Worm (Caenorhabditis elegans) whole organism, L3 larva: ENCODE measurements around the gene trf-1.
"Not testable (repeated sequence)": the region's sequence is repeated elsewhere in the genome, so short reads cannot be mapped to it uniquely, and the experiment has no call there.

Source experiments
- ZK546.5 ChIP-seq: sonication (generic microtip); optimal IDR thresholded peaks from 2 replicates; lab custom pipeline; 2017; ENCODE audit warnings: missing biosample characterization, missing genetic modification characterization
- aly-2 ChIP-seq: fragments of 150-350 bp; optimal IDR thresholded peaks from 2 replicates; lab custom pipeline; 2014; ENCODE audit warnings: missing biosample characterization, missing genetic modification characterization
- ceh-16 ChIP-seq: sonication (generic microtip); optimal IDR thresholded peaks from 2 replicates; lab custom pipeline; 2017; ENCODE audit warnings: missing biosample characterization, missing genetic modification characterization
- ceh-82 ChIP-seq: fragments of 150-350 bp; optimal IDR thresholded peaks from 2 replicates; lab custom pipeline; 2014; ENCODE audit warnings: missing biosample characterization, missing genetic modification characterization
- ceh-9 ChIP-seq: sonication (generic microtip); optimal IDR thresholded peaks from 2 replicates; lab custom pipeline; 2018; ENCODE audit warnings: missing biosample characterization, missing genetic modification characterization
- daf-12 ChIP-seq: fragments of 150-350 bp; optimal IDR thresholded peaks from 2 replicates; lab custom pipeline; 2014; ENCODE audit warnings: missing biosample characterization, missing genetic modification reagents, missing genetic modification characterization
- egl-5 ChIP-seq: fragments of 150-350 bp; optimal IDR thresholded peaks from 2 replicates; lab custom pipeline; 2017; ENCODE audit warnings: missing biosample characterization, missing genetic modification reagents, missing genetic modification characterization, inconsistent platforms
- elt-1 ChIP-seq: fragments of 150-350 bp; optimal IDR thresholded peaks from 2 replicates; lab custom pipeline; 2014; ENCODE audit warnings: missing biosample characterization, missing genetic modification characterization
- elt-2 ChIP-seq: sonication (generic microtip); optimal IDR thresholded peaks from 2 replicates; lab custom pipeline; 2016; ENCODE audit warnings: missing genetic modification reagents, mild to moderate bottlenecking, missing genetic modification characterization, missing compliant biosample characterization
- elt-3 ChIP-seq, 3 experiments: fragments of 150-350 bp in 1 of 3; sonication (generic microtip) in 2 of 3; optimal IDR thresholded peaks; 2 replicates in 2 of 3; 4 replicates in 1 of 3; lab custom pipeline; 2014 to 2017; ENCODE audit warnings: missing biosample characterization in 3 of 3, missing genetic modification characterization in 3 of 3
- eor-1 ChIP-seq, 2 experiments: fragments of 150-350 bp; optimal IDR thresholded peaks; 2 replicates each; lab custom pipeline; 2014 to 2018; ENCODE audit warnings: missing biosample characterization in 2 of 2, missing genetic modification characterization in 2 of 2
- fkh-2 ChIP-seq: fragments of 150-350 bp; optimal IDR thresholded peaks from 2 replicates; lab custom pipeline; 2014; ENCODE audit warnings: missing biosample characterization, missing genetic modification reagents, missing genetic modification characterization
- fos-1 ChIP-seq: fragments of 150-350 bp; optimal IDR thresholded peaks from 2 replicates; lab custom pipeline; 2014; ENCODE audit warnings: missing biosample characterization, missing genetic modification characterization
- hmg-11 ChIP-seq: sonication (generic microtip); optimal IDR thresholded peaks from 2 replicates; lab custom pipeline; 2016; ENCODE audit warnings: missing genetic modification characterization, missing compliant biosample characterization
- jun-1 ChIP-seq: fragments of 150-350 bp; optimal IDR thresholded peaks from 2 replicates; lab custom pipeline; 2014; ENCODE audit warnings: missing biosample characterization, missing genetic modification reagents, missing genetic modification characterization
- lin-15B ChIP-seq: fragments of 150-350 bp; optimal IDR thresholded peaks from 2 replicates; lab custom pipeline; 2014; ENCODE audit warnings: missing biosample characterization, missing genetic modification characterization
- lin-39 ChIP-seq: fragments of 150-350 bp; optimal IDR thresholded peaks from 2 replicates; lab custom pipeline; 2018; ENCODE audit warnings: missing biosample characterization, missing genetic modification reagents, missing genetic modification characterization
- lsy-12 ChIP-seq: sonication (generic microtip); optimal IDR thresholded peaks from 2 replicates; lab custom pipeline; 2016; ENCODE audit warnings: mild to moderate bottlenecking, missing genetic modification characterization, missing compliant biosample characterization
- mml-1 ChIP-seq: fragments of 150-350 bp; sonication (generic microtip); optimal IDR thresholded peaks from 3 replicates; lab custom pipeline; 2014; ENCODE audit warnings: missing biosample characterization, missing genetic modification characterization
- nfya-1 ChIP-seq: sonication (generic microtip); optimal IDR thresholded peaks from 2 replicates; lab custom pipeline; 2017; ENCODE audit warnings: missing genetic modification characterization, mild to moderate bottlenecking, missing compliant biosample characterization, antibody characterized with exemption, moderate library complexity; ENCODE audit not compliant: insufficient read depth
- nhr-11 ChIP-seq: fragments of 150-350 bp; optimal IDR thresholded peaks from 2 replicates; lab custom pipeline; 2014; ENCODE audit warnings: missing biosample characterization, missing genetic modification characterization
- nhr-23 ChIP-seq: fragments of 150-350 bp; optimal IDR thresholded peaks from 2 replicates; lab custom pipeline; 2014; ENCODE audit warnings: missing biosample characterization, missing genetic modification reagents, missing genetic modification characterization
- nhr-25 ChIP-seq: sonication (generic microtip); optimal IDR thresholded peaks from 2 replicates; lab custom pipeline; 2017; ENCODE audit warnings: missing biosample characterization, missing genetic modification characterization
- nhr-28 ChIP-seq: fragments of 150-350 bp; optimal IDR thresholded peaks from 2 replicates; lab custom pipeline; 2014; ENCODE audit warnings: missing biosample characterization, missing genetic modification characterization
- nhr-67 ChIP-seq: fragments of 150-350 bp; optimal IDR thresholded peaks from 2 replicates; lab custom pipeline; 2014; ENCODE audit warnings: missing biosample characterization, missing genetic modification characterization
- nhr-77 ChIP-seq: fragments of 150-350 bp; optimal IDR thresholded peaks from 2 replicates; lab custom pipeline; 2014; ENCODE audit warnings: missing biosample characterization, missing genetic modification characterization
- pha-4 ChIP-seq: fragments of 150-350 bp; optimal IDR thresholded peaks from 2 replicates; lab custom pipeline; 2014; ENCODE audit warnings: missing biosample characterization, missing genetic modification reagents, missing genetic modification characterization
- snpc-4 ChIP-seq: fragments of 150-350 bp; optimal IDR thresholded peaks from 2 replicates; lab custom pipeline; 2014; ENCODE audit warnings: missing biosample characterization, missing genetic modification characterization
- tbx-2 ChIP-seq: sonication (generic microtip); optimal IDR thresholded peaks from 2 replicates; lab custom pipeline; 2016; ENCODE audit warnings: mild to moderate bottlenecking, missing genetic modification characterization, missing compliant biosample characterization
- unc-39 ChIP-seq: sonication (generic microtip); optimal IDR thresholded peaks from 4 replicates; lab custom pipeline; 2017; ENCODE audit warnings: missing biosample characterization, missing genetic modification characterization
- unc-62 ChIP-seq: fragments of 150-350 bp; sonication (generic microtip); optimal IDR thresholded peaks from 4 replicates; lab custom pipeline; 2014; ENCODE audit warnings: missing biosample characterization, missing genetic modification reagents, missing genetic modification characterization
- ztf-4 ChIP-seq: fragments of 150-350 bp; optimal IDR thresholded peaks from 2 replicates; lab custom pipeline; 2014; ENCODE audit warnings: missing biosample characterization, missing genetic modification characterization

The trf-1 gene

DNA sequence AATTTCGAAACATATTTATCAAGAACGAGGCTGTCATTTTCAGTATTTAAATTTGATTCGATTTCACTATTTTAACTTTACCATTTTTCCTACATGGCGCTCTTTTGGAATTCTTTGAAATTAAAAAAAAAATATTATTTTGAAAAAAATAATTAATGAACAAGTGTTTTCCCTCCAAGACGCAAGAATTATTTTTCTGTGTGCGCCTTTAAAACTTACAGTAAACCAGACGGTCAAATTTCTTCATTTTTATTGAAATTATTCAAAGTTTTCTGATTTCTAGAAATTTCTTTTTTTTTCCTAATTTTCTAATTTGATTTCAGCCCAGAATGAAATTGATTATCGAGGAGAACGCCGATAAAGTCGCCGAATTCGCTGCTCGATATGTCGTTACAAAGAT lies 41.2 kb upstream of the trf-1 start, which contains the start of gene T03F6.3:
TSS of gene T03F6.3 (plus strand) at position 318 of the 400 bp plus-strand sequence.
- TF ChIP-seq ztf-4 (no peak), lsy-12 (no peak), nfya-1 (tag; lab: Kevin White, UChicago) (no peak), nhr-67 (no peak), egl-5 (tag; lab: Kevin White, UChicago) (no peak), lin-39 (tag; lab: Kevin White, UChicago) (no peak), elt-3 (tag; optimal IDR thresholded peaks at IDR 0.05; lab: Kevin White, UChicago) (no peak), nhr-11 (tag; lab: Kevin White, UChicago) (no peak)
- TF ChIP-seq, all 47 proteins: peak for 0

DNA sequence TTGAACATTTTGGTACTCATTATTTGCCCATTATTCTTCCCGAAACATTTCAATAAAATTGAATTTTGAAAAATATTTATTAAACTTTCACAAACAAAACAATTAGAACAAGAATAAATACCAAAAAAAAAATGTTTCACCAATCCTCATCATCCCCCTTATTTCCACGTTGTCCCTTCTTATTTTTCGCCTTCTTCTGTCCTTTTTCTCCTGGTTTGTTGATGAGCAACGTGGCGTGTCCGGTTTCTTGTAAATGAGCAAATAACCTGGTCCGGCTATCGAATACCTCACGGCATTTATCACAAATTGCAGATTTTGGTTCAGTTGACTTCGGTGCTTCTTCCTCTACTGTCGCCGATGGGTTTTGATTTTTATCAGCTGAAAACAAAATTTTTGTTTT lies 39.5 kb upstream of the trf-1 start:
- no peak for TF ChIP-seq nhr-77
- TF ChIP-seq nfya-1 (tag; lab: Kevin White, UChicago) = no peak
- TF ChIP-seq ceh-9 = no peak
- TF ChIP-seq ceh-16 (tag; lab: Kevin White, UChicago) = no peak

DNA sequence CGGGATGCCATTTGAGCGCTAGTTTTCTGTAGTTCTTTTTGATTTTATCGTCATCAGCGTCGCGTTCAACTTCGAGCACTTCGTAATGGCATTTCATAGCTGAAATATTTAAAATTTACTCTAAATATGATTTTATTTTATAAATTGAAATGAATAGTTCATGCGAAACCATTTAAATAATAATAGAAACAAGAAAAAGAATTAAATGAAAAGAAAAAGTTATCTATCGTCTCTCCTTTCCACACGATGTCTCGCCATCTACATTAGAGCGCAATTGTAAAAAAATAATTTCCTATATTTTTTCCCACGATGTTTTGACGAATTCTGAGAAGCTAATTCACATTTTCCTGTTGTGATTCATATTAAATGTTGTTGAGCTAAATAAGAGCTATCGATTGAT lies 37.0 kb upstream of the trf-1 start, which contains the start of gene dnj-17:
TSS of gene dnj-17 (minus strand) at position 101 of the 400 bp plus-strand sequence.
- no peak for TF ChIP-seq ceh-82 (tag; lab: Kevin White, UChicago)
- TF ChIP-seq mml-1 (tag; lab: Kevin White, UChicago) = no peak

DNA sequence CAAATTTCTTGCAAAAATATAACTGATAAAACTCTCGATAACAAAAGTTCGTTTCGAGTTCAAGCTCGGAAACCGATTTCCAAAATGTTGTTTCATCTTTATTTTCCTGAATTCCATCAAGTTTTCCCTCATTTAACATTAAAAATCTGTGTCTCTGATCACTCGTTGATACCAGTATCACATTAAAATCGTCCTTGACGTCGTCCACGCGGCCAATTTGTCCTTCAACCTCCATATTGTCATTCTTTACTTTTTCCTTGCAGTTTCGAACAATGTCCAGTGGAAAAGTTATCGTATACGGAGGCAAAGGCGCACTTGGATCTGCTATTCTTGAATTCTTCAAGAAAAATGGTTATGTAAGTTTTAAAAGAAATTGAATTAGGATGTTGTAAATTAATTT lies 36.6 kb upstream of the trf-1 start, which contains the start of gene qdpr-1:
TSS of gene qdpr-1 (plus strand) at position 264 of the 400 bp plus-strand sequence.
- no peak for TF ChIP-seq ceh-16 (tag; lab: Kevin White, UChicago)
- peak in 1 of 3 experiments; percentile 37 for TF ChIP-seq elt-3 (tag; optimal IDR thresholded peaks at IDR 0.05; lab: Kevin White, UChicago)
- TF ChIP-seq elt-1 (tag; lab: Kevin White, UChicago) = no peak
- TF ChIP-seq nhr-25 (tag; lab: Kevin White, UChicago) = peak; percentile 33

DNA sequence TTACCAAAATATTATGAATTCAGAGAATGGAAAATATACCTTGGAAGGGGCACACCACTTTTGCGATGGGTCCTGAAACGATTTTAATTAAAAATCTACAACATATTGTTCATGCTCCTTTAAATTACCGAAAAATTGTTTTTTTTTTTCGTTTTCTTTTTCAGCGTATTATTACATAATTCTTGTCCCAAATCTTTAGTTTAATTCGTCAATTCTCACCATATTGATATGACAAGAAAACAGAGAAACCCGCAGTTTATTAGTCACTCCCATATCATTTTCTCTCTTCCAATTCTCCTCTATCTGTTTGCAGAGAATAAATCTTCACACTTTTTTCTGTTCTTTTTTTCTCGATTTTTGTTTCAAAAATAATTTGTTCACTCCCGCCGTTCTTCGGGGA lies 35.0 kb upstream of the trf-1 start, which contains the start of gene F11F1.1:
TSS of gene F11F1.1 (plus strand) at position 301 of the 400 bp plus-strand sequence.
- no peak for TF ChIP-seq lin-39 (tag; lab: Kevin White, UChicago)
- no peak for TF ChIP-seq fos-1 (tag; lab: Kevin White, UChicago)
- TF ChIP-seq ceh-82 (tag; lab: Kevin White, UChicago) = no peak
- TF ChIP-seq ceh-9 = no peak
- TF ChIP-seq lin-15B (tag; lab: Kevin White, UChicago) = no peak
- no peak for TF ChIP-seq hmg-11 (tag; lab: Kevin White, UChicago)
- TF ChIP-seq, all 47 proteins: peak for 0

DNA sequence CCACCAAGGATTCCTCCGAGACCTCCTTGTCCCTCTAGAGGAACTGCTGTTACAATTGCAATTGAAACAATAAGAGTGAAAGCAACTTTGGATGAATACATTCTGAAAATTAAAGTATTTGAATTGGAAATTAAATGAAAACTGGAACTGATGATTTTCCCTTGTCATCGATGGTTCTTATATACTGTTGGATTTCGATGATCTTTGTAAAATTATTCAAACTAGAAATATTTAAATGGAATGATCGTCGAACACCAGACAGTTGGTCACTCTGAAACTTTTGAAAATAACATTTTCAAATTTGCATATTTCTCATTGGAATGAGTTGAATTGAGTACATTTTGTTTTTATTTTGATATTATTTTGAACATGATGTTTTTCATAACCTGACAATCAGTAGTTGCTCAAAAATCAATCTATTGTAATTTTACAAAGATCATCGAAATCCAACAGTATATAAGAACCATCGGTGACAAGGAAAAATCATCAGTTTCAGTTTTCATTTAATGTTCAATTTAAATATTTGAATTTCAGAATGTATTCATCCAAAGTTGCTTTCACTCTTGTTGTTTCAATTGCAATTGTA lies 28.5 kb upstream of the trf-1 start, which contains the start of the genes srlf-9 and srlf-10:
TSS of gene srlf-9 (minus strand) at position 101 of the 586 bp plus-strand sequence.
TSS of gene srlf-10 (plus strand) at position 536 of the 586 bp plus-strand sequence.
- not testable (repeated sequence) for TF ChIP-seq snpc-4; tbx-2; pha-4 (tag; lab: Kevin White, UChicago)

DNA sequence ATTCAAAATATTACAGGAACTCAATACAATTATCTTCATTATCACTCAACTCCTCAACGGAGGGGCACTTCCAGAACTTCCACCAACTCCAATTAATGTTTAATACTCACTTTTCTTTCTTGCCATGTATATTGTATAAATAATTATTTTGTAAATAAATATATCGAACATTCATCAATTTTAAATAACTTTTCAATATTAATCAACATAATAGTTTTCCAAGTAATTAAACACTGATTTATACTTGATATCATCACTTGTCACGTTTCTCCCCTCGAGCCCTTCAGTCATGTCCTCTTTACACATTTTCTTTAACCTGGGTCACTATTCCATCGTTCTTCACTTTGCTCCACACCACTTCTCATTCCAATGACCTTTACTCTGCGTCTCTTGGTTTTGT lies 27.3 kb upstream of the trf-1 start, which contains the start of gene mig-18:
TSS of gene mig-18 (plus strand) at position 301 of the 400 bp plus-strand sequence.
- TF ChIP-seq unc-62 (GFP tag; lab: Kevin White, UChicago) = no peak
- no peak for TF ChIP-seq aly-2 (tag; lab: Kevin White, UChicago)
- no peak for TF ChIP-seq ZK546.5 (tag; lab: Kevin White, UChicago)
- no peak for TF ChIP-seq nhr-67
- no peak for TF ChIP-seq fkh-2 (tag; lab: Kevin White, UChicago)
- TF ChIP-seq mml-1 (tag; lab: Kevin White, UChicago) = no peak
- TF ChIP-seq unc-39 (tag; lab: Kevin White, UChicago) = no peak
- TF ChIP-seq elt-2 (tag; lab: Kevin White, UChicago) = no peak
- TF ChIP-seq daf-12 (tag; lab: Kevin White, UChicago) = no peak
- TF ChIP-seq hmg-11 (tag; lab: Kevin White, UChicago) = no peak
- TF ChIP-seq eor-1 (tag; optimal IDR thresholded peaks at IDR 0.05; lab: Kevin White, UChicago) = no peak
- no peak for TF ChIP-seq elt-1 (tag; lab: Kevin White, UChicago)
- no peak for TF ChIP-seq pha-4 (tag; lab: Kevin White, UChicago)
- TF ChIP-seq jun-1 = no peak
- TF ChIP-seq nhr-25 (tag; lab: Kevin White, UChicago) = no peak
- no peak for TF ChIP-seq ceh-9
- TF ChIP-seq ceh-82 (tag; lab: Kevin White, UChicago) = no peak
- TF ChIP-seq nhr-23 (tag; lab: Kevin White, UChicago) = no peak
- no peak for TF ChIP-seq nhr-28 (tag; lab: Kevin White, UChicago)
